Worm (Caenorhabditis elegans): ENCODE measurements around the gene F42G4.2.
"Not testable (repeated sequence)": the region's sequence is repeated elsewhere in the genome, so short reads cannot be mapped to it uniquely, and the experiment has no call there.

- not testable (repeated sequence) for TF ChIP-seq sma-9 (GFP tag; optimal IDR thresholded peaks at IDR 0.05); sma-9 (tag; optimal IDR thresholded peaks at IDR 0.05); nhr-23 (tag; optimal IDR thresholded peaks at IDR 0.05); ztf-4 (tag; optimal IDR thresholded peaks at IDR 0.05); blmp-1 (tag; optimal IDR thresholded peaks at IDR 0.05; ENCODE audit: insufficient read depth); nhr-129 (tag; optimal IDR thresholded peaks at IDR 0.05); nhr-11 (tag; optimal IDR thresholded peaks at IDR 0.05); nhr-12 (tag; optimal IDR thresholded peaks at IDR 0.05); mdl-1 (tag; optimal IDR thresholded peaks at IDR 0.05); mbf-1 (tag; optimal IDR thresholded peaks at IDR 0.05); nhr-25 (tag; optimal IDR thresholded peaks at IDR 0.05); ceh-82 (tag; optimal IDR thresholded peaks at IDR 0.05); fos-1 (tag; optimal IDR thresholded peaks at IDR 0.05)
Observed at ce11 chrII:13047106-13047505, 603 bp upstream of the F42G4.2 start, which contains the start of gene F42G4.7.
